Fruit fly (Drosophila melanogaster): ENCODE data around the gene CG4928.

CG4928 gene

DNA sequence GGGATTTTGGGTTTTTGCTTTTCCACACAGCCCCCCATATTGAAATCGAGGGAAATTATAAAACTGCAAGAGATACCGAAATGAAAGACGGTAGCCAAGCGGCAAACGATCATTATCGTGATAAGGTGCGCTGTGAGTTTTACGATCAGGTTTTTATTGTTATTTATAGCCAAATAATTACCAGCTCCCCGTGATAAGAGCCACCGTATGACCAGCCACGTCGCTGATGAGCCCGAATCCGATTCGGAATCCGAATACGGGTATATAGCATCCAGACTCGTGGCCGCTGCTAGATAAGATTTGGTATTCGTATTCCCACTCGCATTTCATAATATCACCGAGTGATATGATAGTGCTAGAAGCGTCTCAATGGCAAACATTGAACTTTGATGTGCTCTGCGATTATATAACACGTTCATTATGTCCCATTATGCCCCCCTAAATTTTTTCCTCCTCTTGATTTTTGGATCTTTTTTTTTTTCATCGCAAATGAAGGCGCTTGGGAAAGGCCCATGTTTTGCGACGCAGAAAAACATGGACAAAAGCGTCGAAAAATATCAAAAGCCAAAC is 5.9 kb downstream of the CG4928 start (continued):
- peak; percentile 60 for TF ChIP-seq Deaf1 (tag; optimal IDR thresholded peaks at IDR 0.05)
- TF ChIP-seq pb (GFP tag; optimal IDR thresholded peaks at IDR 0.05): no peak
- TF ChIP-seq CG34376 (GFP tag; optimal IDR thresholded peaks at IDR 0.05): peak; percentile 28
- peak; percentile 58 for TF ChIP-seq sug (tag; optimal IDR thresholded peaks at IDR 0.05)
- TF ChIP-seq grn (GFP tag; optimal IDR thresholded peaks at IDR 0.05): peak; percentile 33
- peak; percentile 56 for TF ChIP-seq mirr (GFP tag; optimal IDR thresholded peaks at IDR 0.05)
- no peak for TF ChIP-seq gcm2 (GFP tag; optimal IDR thresholded peaks at IDR 0.05)
- TF ChIP-seq Bdp1 (GFP tag; optimal IDR thresholded peaks at IDR 0.05): no peak
- TF ChIP-seq Hmr (GFP tag; optimal IDR thresholded peaks at IDR 0.05): peak; percentile 10
- TF ChIP-seq exex (tag; optimal IDR thresholded peaks at IDR 0.05): peak; percentile 91
- no peak for TF ChIP-seq CG6272 (GFP tag; IDR thresholded peaks at IDR 0.05)
- TF ChIP-seq ems (GFP tag; optimal IDR thresholded peaks at IDR 0.05): no peak
- peak; percentile 50 for TF ChIP-seq sens (GFP tag)
- peak; percentile 53 for TF ChIP-seq Med (GFP tag)
- no peak for TF ChIP-seq CG11504 (tag; optimal IDR thresholded peaks at IDR 0.05)
- TF ChIP-seq CG10321 (GFP tag; IDR thresholded peaks at IDR 0.05): no peak

DNA sequence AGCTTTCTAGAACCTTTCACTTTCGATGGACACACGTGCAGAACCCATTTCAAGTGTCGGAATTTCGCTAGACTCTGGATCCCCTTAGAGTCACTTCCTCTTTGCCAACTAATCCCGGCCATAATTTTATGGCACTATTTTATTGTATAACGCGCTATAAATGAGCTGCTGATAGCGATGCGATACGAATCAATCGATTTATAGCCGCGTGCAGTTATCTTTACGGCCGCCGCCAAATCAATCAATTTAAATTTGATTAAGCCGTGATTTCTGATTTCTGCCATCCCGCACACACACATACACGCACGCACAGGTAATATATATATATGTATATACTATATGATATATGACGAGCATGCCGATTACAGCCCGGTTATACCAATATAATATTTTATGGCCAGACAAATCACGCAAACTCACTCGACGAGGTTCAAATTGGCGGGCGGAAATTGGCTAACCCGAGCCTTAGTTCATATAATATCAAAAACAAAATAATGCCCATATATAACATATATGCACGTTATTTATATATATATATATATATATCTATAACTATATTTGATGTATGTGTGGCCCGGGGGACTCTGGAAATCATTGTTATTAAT is 7.8 kb downstream of the CG4928 start:
- TF ChIP-seq Med (GFP tag): peak; percentile 5
- TF ChIP-seq slou (GFP tag; optimal IDR thresholded peaks at IDR 0.05): no peak
- TF ChIP-seq E2f2 (GFP tag; IDR thresholded peaks at IDR 0.05): no peak
- no peak for TF ChIP-seq crol (GFP tag; IDR thresholded peaks at IDR 0.05)
- peak; percentile 9 for TF ChIP-seq mirr (GFP tag; optimal IDR thresholded peaks at IDR 0.05)
- TF ChIP-seq ATbp (GFP tag; optimal IDR thresholded peaks at IDR 0.05): no peak
- TF ChIP-seq CG8290 (GFP tag; optimal IDR thresholded peaks at IDR 0.05): no peak
- peak in 1 of 2 experiments; percentile 12 for TF ChIP-seq CG8290 (tag; optimal IDR thresholded peaks at IDR 0.05)
- TF ChIP-seq sob (GFP tag; IDR thresholded peaks at IDR 0.05): 0 out of 2 replicates have a peak, but pooled peaks have one; percentile 17
- no peak for TF ChIP-seq HmgD (GFP tag; optimal IDR thresholded peaks at IDR 0.05)
- TF ChIP-seq Hey (tag; optimal IDR thresholded peaks at IDR 0.05): no peak
- TF ChIP-seq unpg (GFP tag; optimal IDR thresholded peaks at IDR 0.05): peak; percentile 9
- TF ChIP-seq B-H2 (GFP tag; optimal IDR thresholded peaks at IDR 0.05): peak; percentile 12
- TF ChIP-seq BEAF-32 (GFP tag; optimal IDR thresholded peaks at IDR 0.05): no peak
- TF ChIP-seq CG13894 (tag; optimal IDR thresholded peaks at IDR 0.05): peak; percentile 85
- peak; percentile 3 for TF ChIP-seq CG13296 (GFP tag; optimal IDR thresholded peaks at IDR 0.05)
- TF ChIP-seq CG3281 (GFP tag; optimal IDR thresholded peaks at IDR 0.05): peak; percentile 10
- no peak for TF ChIP-seq tin (GFP tag; optimal IDR thresholded peaks at IDR 0.05)
- peak in 1 of 2 experiments; percentile 21 for TF ChIP-seq Pdp1 (GFP tag; optimal IDR thresholded peaks at IDR 0.05)
- TF ChIP-seq exex (tag; optimal IDR thresholded peaks at IDR 0.05): peak; percentile 94
- no peak for TF ChIP-seq CG1603 (tag; optimal IDR thresholded peaks at IDR 0.05)
- TF ChIP-seq CG12659 (GFP tag; optimal IDR thresholded peaks at IDR 0.05): no peak
- peak; percentile 30 for TF ChIP-seq CG2678 (tag; optimal IDR thresholded peaks at IDR 0.05)
- peak; percentile 10 for TF ChIP-seq lab (GFP tag; optimal IDR thresholded peaks at IDR 0.05)
- peak; percentile 42 for TF ChIP-seq sug (tag; optimal IDR thresholded peaks at IDR 0.05)
- TF ChIP-seq Hmr (GFP tag; optimal IDR thresholded peaks at IDR 0.05): no peak
- TF ChIP-seq CG17359 (tag; optimal IDR thresholded peaks at IDR 0.05): no peak
- TF ChIP-seq grn (GFP tag; optimal IDR thresholded peaks at IDR 0.05): peak; percentile 28
